Fruit fly (Drosophila melanogaster): ENCODE results near the gene Bdp1.

DNA sequence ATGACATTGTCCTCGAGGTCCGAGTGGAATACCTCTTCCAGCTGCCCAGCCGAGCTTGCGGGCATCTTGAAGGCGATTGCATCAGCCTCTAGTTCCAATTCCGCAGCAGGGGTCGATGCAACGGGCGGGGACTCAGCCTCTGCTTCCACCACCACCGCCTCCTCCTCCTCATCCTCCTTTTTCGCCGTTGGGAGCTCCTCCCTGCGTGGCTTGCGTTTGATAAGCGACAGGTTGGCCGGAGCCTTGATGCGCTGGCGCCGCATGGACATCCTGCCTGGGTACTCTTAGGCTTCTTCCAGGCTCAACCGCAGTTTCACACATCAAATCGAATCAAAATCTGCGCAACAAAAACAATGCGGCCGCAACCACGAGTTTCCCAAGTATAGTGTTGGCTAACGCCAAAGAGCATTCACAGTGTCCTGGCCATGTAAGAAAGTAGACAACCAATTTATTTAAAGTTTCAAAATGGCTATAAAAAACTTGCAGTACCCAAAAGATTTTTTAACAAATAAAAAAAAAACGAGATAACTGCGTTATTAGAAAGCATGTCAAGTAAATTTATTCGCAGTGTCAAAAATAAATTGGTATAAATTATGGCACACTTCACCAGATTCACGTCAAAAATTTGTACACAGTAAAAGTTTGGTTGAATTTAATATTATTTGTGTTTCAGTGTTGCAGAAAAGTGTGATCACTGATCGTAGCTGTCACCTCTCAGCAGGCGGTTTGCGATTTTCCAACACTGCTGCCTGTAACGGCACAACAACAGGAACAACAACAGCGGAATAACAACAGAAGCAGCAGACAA lies at the start of gene Bdp1, which contains the start of gene CG6565:
- TF ChIP-seq CTCF (optimal IDR thresholded peaks at IDR 0.05) = no peak
- no peak for TF ChIP-seq CG8478 (optimal IDR thresholded peaks at IDR 0.05)

Data from S2 (cell line).